Worm (Caenorhabditis elegans): Measurements from ENCODE around the gene algn-3.

The algn-3 gene

DNA sequence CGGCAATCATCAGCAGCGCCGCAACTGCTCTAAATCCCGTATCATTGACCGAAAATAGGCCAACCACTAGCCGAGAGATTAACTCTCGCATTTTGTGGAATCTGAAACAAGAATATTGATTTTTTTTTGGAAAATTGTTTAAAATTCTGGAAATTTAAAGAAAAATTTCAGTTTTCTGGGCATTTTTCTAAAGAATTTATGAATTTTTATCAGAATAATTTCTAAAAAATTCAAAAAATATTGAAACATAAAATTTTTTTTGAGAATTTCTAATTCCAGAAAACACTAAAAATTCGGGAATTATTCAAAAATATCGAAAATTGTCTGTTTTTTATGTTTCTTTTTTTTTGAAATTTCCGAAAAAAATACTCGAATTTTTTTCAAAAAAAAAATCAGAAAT lies at the start of gene algn-3:
Gene algn-3 (minus strand): TSS at position 101 of the 400 bp plus-strand sequence.
- TF ChIP-seq ceh-36 (tag; optimal IDR thresholded peaks at IDR 0.05) (no peak), tra-4 (tag; optimal IDR thresholded peaks at IDR 0.05) (no peak), scrt-1 (GFP tag; IDR thresholded peaks at IDR 0.05) (no peak), aly-1 (tag; optimal IDR thresholded peaks at IDR 0.05) (no peak), hmbx-1 (tag; optimal IDR thresholded peaks at IDR 0.05) (no peak), ceh-13 (GFP tag; optimal IDR thresholded peaks at IDR 0.05) (no peak), tbx-37 (GFP tag; conservative IDR thresholded peaks at IDR 0.05) (no peak), hmg-4 (GFP tag; optimal IDR thresholded peaks at IDR 0.05) (no peak), pes-1 (GFP tag; IDR thresholded peaks at IDR 0.05) (no peak), hnd-1 (tag; optimal IDR thresholded peaks at IDR 0.05) (no peak), sea-1 (GFP tag; conservative IDR thresholded peaks at IDR 0.05) (no peak), flt-1 (GFP tag; IDR thresholded peaks at IDR 0.05) (no peak), tbx-11 (GFP tag; IDR thresholded peaks at IDR 0.05) (no peak)

- no peak for TF ChIP-seq aly-1 (tag; optimal IDR thresholded peaks at IDR 0.05)
Measured at ce11 chrII:14178233-14178969, 45.8 kb upstream of the algn-3 start, which contains the start of gene efhd-1. efhd-1 (plus strand) TSS chrII:14178814.

- no peak for TF ChIP-seq scrt-1 (GFP tag; IDR thresholded peaks at IDR 0.05)
- no peak for TF ChIP-seq ceh-36 (tag; optimal IDR thresholded peaks at IDR 0.05)
- TF ChIP-seq ets-7 (tag; optimal IDR thresholded peaks at IDR 0.05), result no peak
- TF ChIP-seq sea-1 (GFP tag; conservative IDR thresholded peaks at IDR 0.05), result no peak
- TF ChIP-seq hmg-4 (GFP tag; optimal IDR thresholded peaks at IDR 0.05), result no peak
- no peak for TF ChIP-seq F13C5.2 (tag; optimal IDR thresholded peaks at IDR 0.05)
- no peak for TF ChIP-seq tra-4 (tag; optimal IDR thresholded peaks at IDR 0.05)
- TF ChIP-seq pes-1 (GFP tag; IDR thresholded peaks at IDR 0.05), result no peak
- no peak for TF ChIP-seq hnd-1 (tag; optimal IDR thresholded peaks at IDR 0.05)
- no peak for TF ChIP-seq hmbx-1 (tag; optimal IDR thresholded peaks at IDR 0.05)
- no peak for TF ChIP-seq tbx-37 (GFP tag; conservative IDR thresholded peaks at IDR 0.05)
- no peak for TF ChIP-seq aly-1 (tag; optimal IDR thresholded peaks at IDR 0.05)
- no peak for TF ChIP-seq tbx-11 (GFP tag; IDR thresholded peaks at IDR 0.05)
- TF ChIP-seq ceh-13 (GFP tag; optimal IDR thresholded peaks at IDR 0.05), result no peak
Measured at ce11 chrII:14176642-14177041, 44.0 kb upstream of the algn-3 start.

- no peak for TF ChIP-seq scrt-1 (GFP tag; IDR thresholded peaks at IDR 0.05)
- no peak for TF ChIP-seq hmbx-1 (tag; optimal IDR thresholded peaks at IDR 0.05)
- no peak for TF ChIP-seq tbx-37 (GFP tag; conservative IDR thresholded peaks at IDR 0.05)
- no peak for TF ChIP-seq aly-1 (tag; optimal IDR thresholded peaks at IDR 0.05)
- no peak for TF ChIP-seq hnd-1 (tag; optimal IDR thresholded peaks at IDR 0.05)
- no peak for TF ChIP-seq flt-1 (GFP tag; IDR thresholded peaks at IDR 0.05)
- no peak for TF ChIP-seq tbx-11 (GFP tag; IDR thresholded peaks at IDR 0.05)
- TF ChIP-seq ceh-36 (tag; optimal IDR thresholded peaks at IDR 0.05), result no peak
- no peak for TF ChIP-seq F13C5.2 (tag; optimal IDR thresholded peaks at IDR 0.05)
- TF ChIP-seq ama-1 (optimal IDR thresholded peaks at IDR 0.05), result no peak
- TF ChIP-seq pes-1 (GFP tag; IDR thresholded peaks at IDR 0.05), result no peak
- no peak for TF ChIP-seq ceh-13 (GFP tag; optimal IDR thresholded peaks at IDR 0.05)
- no peak for TF ChIP-seq hmg-4 (GFP tag; optimal IDR thresholded peaks at IDR 0.05)
Measured at ce11 chrII:14175099-14175498, 42.5 kb upstream of the algn-3 start, which contains the start of gene Y48B6A.5. Y48B6A.5 (minus strand) TSS chrII:14175199.

DNA sequence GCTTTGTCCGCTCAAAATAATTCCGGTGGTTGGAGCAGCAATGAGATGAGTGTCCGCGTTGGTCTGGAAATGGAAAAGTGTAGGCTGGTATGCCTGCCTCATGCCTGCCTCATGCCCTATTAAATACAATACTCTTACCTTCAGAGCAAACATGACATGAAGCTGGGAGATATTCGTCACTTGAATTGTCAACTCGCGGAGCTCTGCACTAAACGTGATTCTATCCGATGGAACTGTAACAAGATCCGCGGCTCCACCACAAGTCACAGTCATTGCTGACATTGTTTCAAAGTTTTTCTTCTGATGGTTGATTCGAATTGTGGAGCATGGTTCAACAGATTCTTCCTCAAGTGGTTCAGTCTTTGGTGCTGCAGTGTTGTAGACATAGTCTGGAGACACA lies 40.5 kb upstream of the algn-3 start:
- no peak for TF ChIP-seq ets-7 (tag; optimal IDR thresholded peaks at IDR 0.05)
- TF ChIP-seq ceh-36 (tag; optimal IDR thresholded peaks at IDR 0.05), result no peak
- no peak for TF ChIP-seq hmg-4 (GFP tag; optimal IDR thresholded peaks at IDR 0.05)
- TF ChIP-seq ama-1 (optimal IDR thresholded peaks at IDR 0.05), result no peak
- TF ChIP-seq hnd-1 (tag; optimal IDR thresholded peaks at IDR 0.05), result no peak
- TF ChIP-seq sea-1 (GFP tag; conservative IDR thresholded peaks at IDR 0.05), result no peak
- TF ChIP-seq ceh-13 (GFP tag; optimal IDR thresholded peaks at IDR 0.05), result no peak
- TF ChIP-seq aly-1 (tag; optimal IDR thresholded peaks at IDR 0.05), result no peak
- no peak for TF ChIP-seq scrt-1 (GFP tag; IDR thresholded peaks at IDR 0.05)
- TF ChIP-seq flt-1 (GFP tag; IDR thresholded peaks at IDR 0.05), result no peak
- TF ChIP-seq B0310.2 (tag; optimal IDR thresholded peaks at IDR 0.05), result no peak
- no peak for TF ChIP-seq pes-1 (GFP tag; IDR thresholded peaks at IDR 0.05)
- TF ChIP-seq tbx-11 (GFP tag; IDR thresholded peaks at IDR 0.05), result no peak
- TF ChIP-seq hmbx-1 (tag; optimal IDR thresholded peaks at IDR 0.05), result no peak
- TF ChIP-seq tbx-37 (GFP tag; conservative IDR thresholded peaks at IDR 0.05), result no peak
- no peak for TF ChIP-seq F13C5.2 (tag; optimal IDR thresholded peaks at IDR 0.05)
- TF ChIP-seq tra-4 (tag; optimal IDR thresholded peaks at IDR 0.05), result no peak

- TF ChIP-seq tbx-11 (GFP tag; IDR thresholded peaks at IDR 0.05), result no peak
- no peak for TF ChIP-seq flt-1 (GFP tag; IDR thresholded peaks at IDR 0.05)
- no peak for TF ChIP-seq F13C5.2 (tag; optimal IDR thresholded peaks at IDR 0.05)
- no peak for TF ChIP-seq hnd-1 (tag; optimal IDR thresholded peaks at IDR 0.05)
- no peak for TF ChIP-seq sea-1 (GFP tag; conservative IDR thresholded peaks at IDR 0.05)
- no peak for TF ChIP-seq hmg-4 (GFP tag; optimal IDR thresholded peaks at IDR 0.05)
- no peak for TF ChIP-seq ets-7 (tag; optimal IDR thresholded peaks at IDR 0.05)
- no peak for TF ChIP-seq scrt-1 (GFP tag; IDR thresholded peaks at IDR 0.05)
- no peak for TF ChIP-seq hmbx-1 (tag; optimal IDR thresholded peaks at IDR 0.05)
- TF ChIP-seq ceh-36 (tag; optimal IDR thresholded peaks at IDR 0.05), result no peak
- TF ChIP-seq ceh-13 (GFP tag; optimal IDR thresholded peaks at IDR 0.05), result no peak
- TF ChIP-seq ama-1 (optimal IDR thresholded peaks at IDR 0.05), result no peak
- TF ChIP-seq pes-1 (GFP tag; IDR thresholded peaks at IDR 0.05), result no peak
- no peak for TF ChIP-seq tbx-37 (GFP tag; conservative IDR thresholded peaks at IDR 0.05)
- no peak for TF ChIP-seq aly-1 (tag; optimal IDR thresholded peaks at IDR 0.05)
- TF ChIP-seq B0310.2 (tag; optimal IDR thresholded peaks at IDR 0.05), result no peak
- TF ChIP-seq tra-4 (tag; optimal IDR thresholded peaks at IDR 0.05), result no peak
Measured at ce11 chrII:14171558-14171957, 38.9 kb upstream of the algn-3 start, which contains the start of gene eat-2. eat-2 (minus strand) TSS chrII:14171658.

- TF ChIP-seq B0310.2 (tag; optimal IDR thresholded peaks at IDR 0.05), result no peak
- no peak for TF ChIP-seq pes-1 (GFP tag; IDR thresholded peaks at IDR 0.05)
- no peak for TF ChIP-seq hmg-4 (GFP tag; optimal IDR thresholded peaks at IDR 0.05)
- TF ChIP-seq tbx-37 (GFP tag; conservative IDR thresholded peaks at IDR 0.05), result no peak
- TF ChIP-seq F13C5.2 (tag; optimal IDR thresholded peaks at IDR 0.05), result no peak
- 0 out of 2 replicates have a peak, but pooled peaks have one; percentile 56 for TF ChIP-seq scrt-1 (GFP tag; IDR thresholded peaks at IDR 0.05)
Measured at ce11 chrII:14165430-14165929, 32.8 kb upstream of the algn-3 start.

Data from whole organism, early embryonic.